Worm (Caenorhabditis elegans) whole organism, early embryonic: ENCODE data around the gene eif-1.

Experiments
- B0310.2 ChIP-seq: sonication (generic microtip); optimal IDR thresholded peaks from 2 replicates; lab custom pipeline; 2016; ENCODE audit warnings: mild to moderate bottlenecking, missing genetic modification characterization, missing compliant biosample characterization
- F13C5.2 ChIP-seq: sonication (generic microtip); optimal IDR thresholded peaks from 2 replicates; lab custom pipeline; 2017; ENCODE audit warnings: mild to moderate bottlenecking, missing genetic modification characterization, inconsistent platforms, missing compliant biosample characterization
- aly-1 ChIP-seq: sonication (generic microtip); optimal IDR thresholded peaks from 2 replicates; lab custom pipeline; 2016; ENCODE audit warnings: missing genetic modification characterization, missing compliant biosample characterization
- ama-1 ChIP-seq: fragments of 150-350 bp; optimal IDR thresholded peaks from 2 replicates; lab custom pipeline; 2014
- ceh-36 ChIP-seq: sonication (generic microtip); optimal IDR thresholded peaks from 2 replicates; lab custom pipeline; 2016; ENCODE audit warnings: missing genetic modification characterization, inconsistent platforms, missing compliant biosample characterization
- flt-1 ChIP-seq: fragments of 200-800 bp; sonication (Bioruptor generic); IDR thresholded peaks from 2 replicates; pipeline ENCODE4 v1.3.6; 2022; ENCODE audit warnings: missing genetic modification characterization, missing compliant biosample characterization
- pes-1 ChIP-seq: fragments of 200-800 bp; sonication (Bioruptor generic); IDR thresholded peaks from 2 replicates; pipeline ENCODE4 v1.3.6; 2022; ENCODE audit warnings: missing genetic modification reagents, missing genetic modification characterization, missing compliant biosample characterization
- scrt-1 ChIP-seq: fragments of 200-800 bp; sonication (Bioruptor generic); IDR thresholded peaks from 2 replicates; pipeline ENCODE4 v1.3.6; 2022; ENCODE audit warnings: missing genetic modification characterization, missing compliant biosample characterization
- tbx-11 ChIP-seq: fragments of 200-800 bp; sonication (Bioruptor generic); IDR thresholded peaks from 2 replicates; pipeline ENCODE4 v1.3.6; 2022; ENCODE audit warnings: missing genetic modification characterization, missing compliant biosample characterization
- tbx-37 ChIP-seq: fragments of 200-800 bp; sonication (Bioruptor generic); conservative IDR thresholded peaks from 2 replicates; pipeline ENCODE4 v1.3.6; 2022; ENCODE audit warnings: missing genetic modification reagents, missing genetic modification characterization, missing compliant biosample characterization
- tra-4 ChIP-seq: sonication (generic microtip); optimal IDR thresholded peaks from 2 replicates; lab custom pipeline; 2017; ENCODE audit warnings: missing genetic modification characterization, missing compliant biosample characterization

ce11 chrII:5019389-5020108 is 26.2 kb upstream of the eif-1 start:
- TF ChIP-seq flt-1 (no peak), ama-1 (lab: Kevin White, UChicago) (no peak), tbx-11 (GFP tag; lab: Robert Waterston, UW) (no peak), F13C5.2 (tag; lab: Kevin White, UChicago) (no peak), ceh-36 (tag; lab: Kevin White, UChicago) (no peak), tbx-37 (no peak), aly-1 (tag; lab: Kevin White, UChicago) (no peak), tra-4 (tag; lab: Kevin White, UChicago) (no peak), pes-1 (GFP tag; lab: Robert Waterston, UW) (no peak), B0310.2 (tag; lab: Kevin White, UChicago) (no peak), scrt-1 (GFP tag; lab: Robert Waterston, UW) (no peak)
